Fruit fly (Drosophila melanogaster) Kc167 (cell line): ENCODE results near the gene beta4GalT7.

Experiments used
- Myc ChIP-seq: fragments of >200 bp; optimal IDR thresholded peaks from 2 replicates; lab custom pipeline; 2017; ENCODE audit warnings: missing external identifiers
- h ChIP-seq: fragments of >200 bp; optimal IDR thresholded peaks from 3 replicates; lab custom pipeline; 2018; ENCODE audit warnings: missing external identifiers

dm6 chr3R:25027281-25028219 lies 4.5 kb downstream of the beta4GalT7 start:
- TF ChIP-seq Myc (lab: Kevin White, UChicago): no peak
- TF ChIP-seq h: no peak
